Fruit fly (Drosophila melanogaster): Measurements from ENCODE around the gene esg.

Gene esg

DNA sequence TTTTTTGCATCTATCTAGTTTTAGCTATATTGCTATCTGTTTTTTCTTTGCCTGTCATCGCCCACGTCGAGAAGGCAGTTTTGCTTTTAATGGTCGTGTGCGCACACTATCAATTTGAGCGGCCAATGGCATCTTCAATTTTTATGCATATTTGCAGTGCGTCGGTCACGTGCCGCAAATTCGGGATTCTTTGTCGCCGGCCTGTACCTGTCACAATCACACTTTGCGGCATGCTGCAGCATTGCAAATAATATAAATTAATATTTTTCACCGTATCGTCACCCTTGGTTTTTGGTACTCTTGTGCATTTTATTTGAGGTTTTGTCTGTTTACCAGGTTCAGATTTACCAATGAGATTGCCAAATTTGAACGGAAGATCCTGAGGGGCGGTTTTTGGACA lies 37.6 kb downstream of the esg start:
- TF ChIP-seq CG17801 (GFP tag; optimal IDR thresholded peaks at IDR 0.05; ENCODE audit: partially characterized antibody) = no peak

DNA sequence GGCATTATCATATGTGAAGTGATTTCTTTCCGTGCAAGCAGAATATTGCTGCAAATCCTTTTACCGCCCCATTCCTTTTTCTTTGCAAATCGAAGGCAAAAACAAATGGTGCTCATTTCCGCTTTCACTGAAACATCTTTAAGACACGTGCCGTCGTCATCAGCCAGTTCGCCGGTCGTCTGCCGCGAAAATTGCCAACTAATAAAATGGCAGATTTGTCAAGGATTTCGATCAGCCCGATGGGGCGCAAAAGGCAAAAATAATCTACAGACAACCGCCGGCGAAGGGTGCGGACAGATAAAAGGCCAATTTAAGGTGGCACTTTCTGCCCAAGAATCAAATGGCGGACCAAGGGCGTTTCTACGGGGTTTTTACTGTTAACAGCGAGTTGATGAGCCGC lies 38.3 kb downstream of the esg start:
- TF ChIP-seq CG17801 (GFP tag; optimal IDR thresholded peaks at IDR 0.05; ENCODE audit: partially characterized antibody) = no peak

DNA sequence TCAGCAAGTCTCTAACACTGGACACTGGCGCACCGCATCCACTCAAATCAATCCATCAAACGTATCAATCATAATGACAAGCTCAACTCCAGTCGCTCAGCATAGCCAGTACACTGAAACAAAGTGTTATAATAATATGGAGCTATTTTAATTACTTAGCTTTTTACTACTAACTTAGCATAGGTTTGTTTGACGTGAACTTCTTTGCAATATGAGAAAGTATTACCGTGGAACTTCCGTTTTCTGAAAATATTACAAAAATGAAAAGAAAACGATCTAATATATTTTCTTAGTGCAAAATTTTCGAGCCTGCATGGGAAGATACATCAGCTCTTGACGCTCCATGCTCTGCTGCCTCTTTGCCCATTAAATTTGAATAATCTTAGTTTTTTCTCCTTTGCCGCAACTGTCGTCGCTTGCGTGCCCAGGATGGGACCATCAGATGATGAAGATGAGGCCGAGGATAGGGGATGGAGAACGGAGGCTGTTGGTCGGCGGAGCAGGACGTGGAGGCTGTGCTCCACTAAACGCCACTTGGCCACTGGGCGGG lies 49.4 kb downstream of the esg start:
- TF ChIP-seq CG17801 (GFP tag; optimal IDR thresholded peaks at IDR 0.05; ENCODE audit: partially characterized antibody) = no peak

- no peak for TF ChIP-seq CG17801 (GFP tag; optimal IDR thresholded peaks at IDR 0.05; ENCODE audit: partially characterized antibody)
Measured at dm6 chr2L:15385340-15385739, 51.7 kb downstream of the esg start.
